Fruit fly (Drosophila melanogaster): Measurements from ENCODE around the gene CG43057.

The CG43057 gene

DNA sequence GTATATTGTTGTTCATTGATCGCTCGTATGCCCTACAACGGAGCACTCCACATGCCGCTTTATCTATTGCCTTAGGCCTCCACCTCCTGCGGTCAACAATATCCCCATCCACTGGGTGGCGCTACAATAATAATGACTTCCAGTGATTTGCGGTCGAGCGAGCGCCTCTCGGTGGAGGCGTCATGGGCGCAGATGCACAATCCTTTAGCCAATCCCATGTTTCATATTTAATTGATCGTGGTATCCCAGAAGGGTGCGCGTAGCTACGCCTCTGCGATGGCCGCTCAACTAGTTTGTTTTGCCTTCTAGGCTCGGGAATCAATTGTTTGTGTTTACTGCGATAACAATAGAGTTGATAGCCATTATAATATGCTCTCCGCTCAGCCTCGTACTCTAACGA, 14.7 kb downstream of the CG43057 start (continued):
- 0 out of 3 replicates have a peak, but pooled peaks have one; percentile 15 for TF ChIP-seq CG34422 (GFP tag; IDR thresholded peaks at IDR 0.05)
- TF ChIP-seq Awh (GFP tag; IDR thresholded peaks at IDR 0.05): 0 out of 2 replicates have a peak, but pooled peaks have one; percentile 23
- 0 out of 2 replicates have a peak, but pooled peaks have one; percentile 6 for TF ChIP-seq Rfx (GFP tag; IDR thresholded peaks at IDR 0.05)
- TF ChIP-seq sens (GFP tag): peak; percentile 47
- no peak for TF ChIP-seq CG14014 (GFP tag; IDR thresholded peaks at IDR 0.05)
- TF ChIP-seq fd64A (GFP tag; optimal IDR thresholded peaks at IDR 0.05): peak; percentile 7
- peak; percentile 46 for TF ChIP-seq slbo (GFP tag; IDR thresholded peaks at IDR 0.05)
- no peak for TF ChIP-seq CG17328 (GFP tag; IDR thresholded peaks at IDR 0.05)
- TF ChIP-seq CG13287 (GFP tag; IDR thresholded peaks at IDR 0.05; ENCODE audit: partially characterized antibody): no peak
- peak in 1 of 2 experiments; percentile 37 for TF ChIP-seq bsh (GFP tag; optimal IDR thresholded peaks at IDR 0.05)
- TF ChIP-seq CG32532 (GFP tag; IDR thresholded peaks at IDR 0.05): peak; percentile 26; the same call in 1 of the 2 replicates

DNA sequence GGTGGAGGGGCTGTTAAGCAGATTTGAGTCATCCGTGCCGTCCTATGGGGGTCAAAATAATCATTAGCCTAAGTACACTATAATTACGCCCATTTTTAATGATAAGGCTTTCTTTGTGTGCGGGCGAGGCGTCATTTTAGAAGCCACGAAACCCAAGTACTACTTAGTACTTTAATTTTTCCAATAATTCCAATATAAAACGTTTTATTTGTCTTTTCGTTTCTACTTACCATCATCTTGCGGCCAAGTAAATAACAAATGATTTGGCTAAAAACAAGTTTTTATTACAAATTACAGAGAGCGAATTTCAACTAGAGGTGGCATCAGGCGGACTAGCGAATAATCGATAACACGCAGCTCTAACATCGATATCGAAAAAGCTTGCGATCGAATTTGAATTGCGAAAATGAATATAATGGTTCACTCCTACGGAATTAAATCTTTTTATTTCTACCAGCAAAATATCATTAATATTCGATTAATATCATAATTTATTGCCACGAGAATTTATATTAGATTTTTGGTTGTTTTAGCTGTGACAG, 23.3 kb downstream of the CG43057 start, which contains the start of gene Snx6:
Gene Snx6, minus strand, starts transcription at position 349 of the 542 bp plus-strand sequence.
- TF ChIP-seq gcm (GFP tag; optimal IDR thresholded peaks at IDR 0.05) (no peak), CG4617 (GFP tag; optimal IDR thresholded peaks at IDR 0.05; ENCODE audit: borderline replicate concordance) (peak; percentile 25), MESR4 (GFP tag; optimal IDR thresholded peaks at IDR 0.05) (peak; percentile 50), Bgb (GFP tag; IDR thresholded peaks at IDR 0.05; ENCODE audit: partially characterized antibody) (peak; percentile 71), CG4707 (GFP tag; optimal IDR thresholded peaks at IDR 0.05) (no peak), z (GFP tag; IDR thresholded peaks at IDR 0.05) (no peak), Dbx (GFP tag; IDR thresholded peaks at IDR 0.05) (no peak), E2f2 (GFP tag; IDR thresholded peaks at IDR 0.05) (peak; percentile 91), HHEX (GFP tag; optimal IDR thresholded peaks at IDR 0.05) (no peak), BtbVII (GFP tag; optimal IDR thresholded peaks at IDR 0.05) (no peak), dysf (GFP tag; IDR thresholded peaks at IDR 0.05) (no peak), row (GFP tag; IDR thresholded peaks at IDR 0.05) (no peak), Hr39 (optimal IDR thresholded peaks at IDR 0.05) (no peak), Sry-β (GFP tag; optimal IDR thresholded peaks at IDR 0.05) (no peak), phol (tag; optimal IDR thresholded peaks at IDR 0.05) (peak; percentile 46), CG8924 (tag; optimal IDR thresholded peaks at IDR 0.05) (no peak), sd (tag; optimal IDR thresholded peaks at IDR 0.05) (no peak), shn (GFP tag; optimal IDR thresholded peaks at IDR 0.05) (no peak), CG14710 (tag; optimal IDR thresholded peaks at IDR 0.05) (peak; percentile 12), crp (GFP tag; optimal IDR thresholded peaks at IDR 0.05) (no peak), YL-1 (GFP tag; optimal IDR thresholded peaks at IDR 0.05) (peak; percentile 14), Dp (GFP tag; optimal IDR thresholded peaks at IDR 0.05) (peak; percentile 90), CG12391 (tag; optimal IDR thresholded peaks at IDR 0.05) (no peak), CG16863 (GFP tag; optimal IDR thresholded peaks at IDR 0.05) (no peak), B-H2 (GFP tag; optimal IDR thresholded peaks at IDR 0.05) (no peak), CG7372 (GFP tag; IDR thresholded peaks at IDR 0.05) (no peak), cato (GFP tag; optimal IDR thresholded peaks at IDR 0.05; ENCODE audit: borderline replicate concordance) (no peak), Doc2 (GFP tag; IDR thresholded peaks at IDR 0.05) (no peak), CG32772 (GFP tag; IDR thresholded peaks at IDR 0.05) (no peak), CG31224 (GFP tag; IDR thresholded peaks at IDR 0.05) (no peak), Myb (GFP tag; optimal IDR thresholded peaks at IDR 0.05) (peak; percentile 38), CG17829 (tag; optimal IDR thresholded peaks at IDR 0.05) (no peak), pum (GFP tag; optimal IDR thresholded peaks at IDR 0.05) (no peak), Atf-2 (GFP tag; optimal IDR thresholded peaks at IDR 0.05) (no peak), Dll (GFP tag; IDR thresholded peaks at IDR 0.05; ENCODE audit: partially characterized antibody) (peak; percentile 85), CG17186 (GFP tag; optimal IDR thresholded peaks at IDR 0.05) (no peak), fu2 (GFP tag; optimal IDR thresholded peaks at IDR 0.05) (no peak), Hr51 (GFP tag; optimal IDR thresholded peaks at IDR 0.05) (no peak), CG3838 (GFP tag; optimal IDR thresholded peaks at IDR 0.05) (no peak)

All from whole organism, embryonic.